Worm (Caenorhabditis elegans): ENCODE results near the gene znf-622.

Gene znf-622

ce11 chrIII:6344737-6345136 is 36.7 kb upstream of the znf-622 start (continued):
- TF ChIP-seq tbx-9 (tag; optimal IDR thresholded peaks at IDR 0.05; ENCODE audit: borderline replicate concordance) (no peak), tlf-1 (GFP tag; optimal IDR thresholded peaks at IDR 0.05) (peak; percentile 54), sea-2 (GFP tag; IDR thresholded peaks at IDR 0.05) (no peak), mel-28 (tag; optimal IDR thresholded peaks at IDR 0.05; ENCODE audit: borderline replicate concordance) (no peak), him-1 (tag; optimal IDR thresholded peaks at IDR 0.05) (peak; percentile 26), nfyb-1 (GFP tag; IDR thresholded peaks at IDR 0.05) (0 out of 2 replicates have a peak, but pooled peaks have one; percentile 38), ceh-40 (GFP tag; IDR thresholded peaks at IDR 0.05) (0 out of 2 replicates have a peak, but pooled peaks have one; percentile 9), Y95B8A.8 (GFP tag; IDR thresholded peaks at IDR 0.05) (no peak), madf-3 (GFP tag; IDR thresholded peaks at IDR 0.05) (0 out of 2 replicates have a peak, but pooled peaks have one; percentile 44), attf-5 (GFP tag; optimal IDR thresholded peaks at IDR 0.05) (peak; percentile 76), hlh-12 (tag; optimal IDR thresholded peaks at IDR 0.05) (no peak), F49E8.2 (tag; optimal IDR thresholded peaks at IDR 0.05; ENCODE audit: insufficient read depth) (peak; percentile 58), F33H1.4 (GFP tag; IDR thresholded peaks at IDR 0.05) (peak; percentile 61), snpc-4 (GFP tag; optimal IDR thresholded peaks at IDR 0.05) (no peak), snpc-4 (tag; optimal IDR thresholded peaks at IDR 0.05) (peak in 3 of 4 experiments; percentile 52 to 81 (median 62)), let-526 (GFP tag; IDR thresholded peaks at IDR 0.05) (peak; percentile 61; the same call in 1 of the 2 replicates), dpl-1 (GFP tag; optimal IDR thresholded peaks at IDR 0.05) (peak; percentile 17), ztf-18 (tag; optimal IDR thresholded peaks at IDR 0.05) (peak; percentile 38), ztf-26 (tag; optimal IDR thresholded peaks at IDR 0.05) (peak; percentile 13), mxl-1 (tag; optimal IDR thresholded peaks at IDR 0.05) (no peak), B0261.1 (tag; optimal IDR thresholded peaks at IDR 0.05) (no peak), fkh-3 (tag; optimal IDR thresholded peaks at IDR 0.05) (no peak), ets-4 (GFP tag; optimal IDR thresholded peaks at IDR 0.05) (no peak), ztf-3 (GFP tag; optimal IDR thresholded peaks at IDR 0.05) (no peak), pha-4 (tag; optimal IDR thresholded peaks at IDR 0.05) (no peak), snpc-1.3 (tag; optimal IDR thresholded peaks at IDR 0.05; ENCODE audit: insufficient read depth) (no peak), ztf-22 (GFP tag; optimal IDR thresholded peaks at IDR 0.05) (no peak), F57A8.1 (GFP tag; optimal IDR thresholded peaks at IDR 0.05) (no peak), chd-7 (tag; optimal IDR thresholded peaks at IDR 0.05) (peak; percentile 47), let-607 (tag; optimal IDR thresholded peaks at IDR 0.05) (peak in 1 of 2 experiments; percentile 11), lin-35 (GFP tag; optimal IDR thresholded peaks at IDR 0.05) (peak in 1 of 3 experiments; percentile 56), Y67H2A.10 (GFP tag; conservative IDR thresholded peaks at IDR 0.05) (no peak), aptf-2 (GFP tag; conservative IDR thresholded peaks at IDR 0.05) (no peak), hrde-1 (tag; optimal IDR thresholded peaks at IDR 0.05; ENCODE audit: borderline replicate concordance) (peak; percentile 48)

- TF ChIP-seq C17E4.6 (GFP tag; IDR thresholded peaks at IDR 0.05) (no peak), nhr-80 (tag; optimal IDR thresholded peaks at IDR 0.05) (peak; percentile 23), Y53G8AR.9 (GFP tag; conservative IDR thresholded peaks at IDR 0.05) (0 out of 2 replicates have a peak, but pooled peaks have one; percentile 49), K11D2.4 (GFP tag; IDR thresholded peaks at IDR 0.05) (no peak), dpff-1 (tag; optimal IDR thresholded peaks at IDR 0.05) (no peak), hlh-12 (tag; optimal IDR thresholded peaks at IDR 0.05) (no peak), ceh-27 (GFP tag; optimal IDR thresholded peaks at IDR 0.05) (no peak)
Measured at ce11 chrIII:6345968-6346498, 35.4 kb upstream of the znf-622 start, which contains the start of the genes trmt-10C.2 and C56G2.22. trmt-10C.2 (plus strand) TSS chrIII:6346281. C56G2.22 (plus strand) TSS chrIII:6346448.

All from whole organism, young adult.